Worm (Caenorhabditis elegans): ENCODE results near the gene F59A6.11.
A peak's percentile ranks its signal among the peaks of the same experiment; 100 is the strongest.

ce11 chrII:4954099-4954959 lies 44.2 kb downstream of the F59A6.11 start:
- TF ChIP-seq nhr-237 (tag; optimal IDR thresholded peaks at IDR 0.05), result no peak
- TF ChIP-seq alr-1 (tag; optimal IDR thresholded peaks at IDR 0.05; ENCODE audit: borderline replicate concordance), result no peak
- no peak for TF ChIP-seq unc-62 (GFP tag; optimal IDR thresholded peaks at IDR 0.05)
- no peak for TF ChIP-seq lin-13 (GFP tag; optimal IDR thresholded peaks at IDR 0.05)
- no peak for TF ChIP-seq nhr-76 (tag; optimal IDR thresholded peaks at IDR 0.05)
- no peak for TF ChIP-seq blmp-1 (tag; optimal IDR thresholded peaks at IDR 0.05)
- no peak for TF ChIP-seq unc-130 (tag; optimal IDR thresholded peaks at IDR 0.05)
- TF ChIP-seq nhr-20 (tag; optimal IDR thresholded peaks at IDR 0.05), result no peak
- peak; percentile 32 for TF ChIP-seq dsc-1 (tag; optimal IDR thresholded peaks at IDR 0.05)
- no peak for TF ChIP-seq zag-1 (tag; optimal IDR thresholded peaks at IDR 0.05)
- no peak for TF ChIP-seq nhr-84 (tag; optimal IDR thresholded peaks at IDR 0.05)
- TF ChIP-seq nhr-12 (tag; optimal IDR thresholded peaks at IDR 0.05), result no peak
